Worm (Caenorhabditis elegans): ENCODE data around the gene npr-16.

DNA sequence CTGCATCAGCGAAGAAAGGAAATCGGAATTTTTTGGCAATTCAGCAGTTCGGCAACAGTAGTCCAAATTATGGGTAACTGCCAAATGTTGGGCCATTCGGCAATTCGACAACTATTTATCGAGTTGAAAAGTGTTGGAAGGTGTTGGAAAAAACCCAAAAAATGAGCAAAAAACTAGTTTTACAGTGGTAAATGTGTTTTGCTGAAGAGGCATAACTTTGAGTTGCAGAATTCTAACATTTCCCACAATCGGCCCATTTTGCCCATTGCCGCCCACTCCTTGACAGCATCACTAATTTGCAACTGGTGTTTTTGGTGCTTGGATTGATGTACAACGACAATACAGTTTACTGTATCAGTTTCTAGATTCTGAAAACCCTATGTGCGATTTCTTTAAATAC is 35.1 kb downstream of the npr-16 start:
- TF ChIP-seq lin-35 (GFP tag; optimal IDR thresholded peaks at IDR 0.05): no peak
- no peak for TF ChIP-seq lag-1 (GFP tag; IDR thresholded peaks at IDR 0.05)
- TF ChIP-seq unc-130 (GFP tag; optimal IDR thresholded peaks at IDR 0.05): no peak
- no peak for TF ChIP-seq aptf-3 (GFP tag; IDR thresholded peaks at IDR 0.05)
- no peak for TF ChIP-seq hlh-12 (tag; optimal IDR thresholded peaks at IDR 0.05)
- no peak for TF ChIP-seq rpc-1 (optimal IDR thresholded peaks at IDR 0.05)
- no peak for TF ChIP-seq rpc-1 (tag; optimal IDR thresholded peaks at IDR 0.05)
- TF ChIP-seq hrde-1 (tag; optimal IDR thresholded peaks at IDR 0.05; ENCODE audit: borderline replicate concordance): no peak
- TF ChIP-seq him-1 (tag; optimal IDR thresholded peaks at IDR 0.05): no peak
- TF ChIP-seq efl-1 (GFP tag; optimal IDR thresholded peaks at IDR 0.05): no peak
- TF ChIP-seq snpc-4 (GFP tag; optimal IDR thresholded peaks at IDR 0.05): no peak
- TF ChIP-seq snpc-4 (tag; optimal IDR thresholded peaks at IDR 0.05): no peak
- no peak for TF ChIP-seq attf-3 (GFP tag; conservative IDR thresholded peaks at IDR 0.05)

All from whole organism, young adult.